Worm (Caenorhabditis elegans) whole organism, L2 larva: ENCODE data around the gene srf-3.

Source experiments
- alr-1 ChIP-seq: fragments of 150-350 bp; optimal IDR thresholded peaks from 2 replicates; lab custom pipeline; 2014; ENCODE audit warnings: missing biosample characterization, missing genetic modification characterization
- fos-1 ChIP-seq: fragments of 150-350 bp; optimal IDR thresholded peaks from 2 replicates; lab custom pipeline; 2014; ENCODE audit warnings: missing biosample characterization, missing genetic modification characterization
- lsy-2 ChIP-seq, 2 experiments: fragments of 150-350 bp in 1 of 2; sonication (generic microtip) in 1 of 2; optimal IDR thresholded peaks; 2 replicates each; lab custom pipeline; 2014 to 2017; ENCODE audit warnings: missing biosample characterization in 2 of 2, missing genetic modification characterization in 2 of 2
- mdl-1 ChIP-seq, 2 experiments: fragments of 150-350 bp in 1 of 2; sonication (generic microtip) in 1 of 2; optimal IDR thresholded peaks; 2 replicates each; lab custom pipeline; 2017; ENCODE audit warnings: missing biosample characterization in 2 of 2, missing genetic modification characterization in 2 of 2
- nhr-12 ChIP-seq: fragments of 150-350 bp; optimal IDR thresholded peaks from 2 replicates; lab custom pipeline; 2014; ENCODE audit warnings: missing biosample characterization, missing genetic modification characterization
- nhr-23 ChIP-seq: fragments of 150-350 bp; optimal IDR thresholded peaks from 2 replicates; lab custom pipeline; 2014; ENCODE audit warnings: missing biosample characterization, missing genetic modification reagents, missing genetic modification characterization
- unc-39 ChIP-seq: fragments of 150-350 bp; optimal IDR thresholded peaks from 2 replicates; lab custom pipeline; 2014; ENCODE audit warnings: missing biosample characterization, missing genetic modification characterization

DNA sequence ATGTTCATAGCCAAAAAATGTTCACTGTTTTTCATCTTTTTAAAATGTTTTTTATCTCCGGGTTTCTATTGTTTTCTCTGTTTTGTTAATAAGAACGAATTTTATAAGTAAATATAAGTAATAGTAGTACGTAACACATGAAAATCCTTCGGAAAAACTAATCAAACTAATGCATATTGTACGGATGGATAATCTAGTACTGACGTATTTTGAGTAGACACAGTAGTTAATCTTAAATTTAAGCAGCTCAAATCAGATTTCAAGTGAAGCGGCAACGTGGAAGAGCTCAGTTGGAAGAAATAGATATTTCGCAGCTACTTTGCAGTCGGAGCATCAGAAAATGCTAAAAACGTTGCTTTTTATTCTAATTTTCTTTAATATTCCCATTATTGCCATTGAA lies 10.5 kb downstream of the srf-3 start, which contains the start of gene gcy-18:
- no peak for TF ChIP-seq unc-39
- no peak for TF ChIP-seq lsy-2 (tag; optimal IDR thresholded peaks at IDR 0.05; lab: Kevin White, UChicago)
- no peak for TF ChIP-seq nhr-12 (tag; lab: Kevin White, UChicago)
- TF ChIP-seq mdl-1 (tag; optimal IDR thresholded peaks at IDR 0.05; lab: Kevin White, UChicago): no peak
- TF ChIP-seq nhr-23 (tag; lab: Kevin White, UChicago): no peak
- TF ChIP-seq fos-1 (tag; lab: Kevin White, UChicago): no peak
- no peak for TF ChIP-seq alr-1 (tag; lab: Kevin White, UChicago)
